Fruit fly (Drosophila melanogaster): ENCODE data around the gene Dyrk2.

Dyrk2 gene

DNA sequence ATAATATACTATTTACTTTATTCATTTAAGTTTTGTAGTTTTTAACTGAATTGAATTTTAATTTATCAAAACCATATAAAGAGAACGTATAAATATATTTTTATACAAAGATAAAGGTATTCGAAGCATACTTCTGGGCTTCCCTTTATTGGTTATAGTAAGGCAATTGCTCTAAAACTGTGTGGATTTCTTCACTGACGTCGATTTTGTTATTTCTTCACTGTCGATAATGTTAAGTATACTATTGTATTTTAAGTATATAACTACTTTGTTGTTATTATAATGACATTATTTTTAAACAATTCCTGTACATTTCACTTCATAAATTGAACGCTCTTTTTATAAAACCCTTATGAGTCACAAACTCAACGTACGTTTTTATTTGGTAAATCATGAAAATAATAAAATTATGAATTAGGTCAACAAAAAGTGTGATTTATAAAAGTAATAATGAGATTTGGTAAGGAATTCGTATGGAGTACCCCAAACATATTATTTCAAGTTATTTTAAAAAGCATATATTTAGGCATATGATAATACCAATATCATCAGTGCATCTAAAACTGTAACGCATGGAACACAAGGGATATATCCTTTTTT lies 18.4 kb upstream of the Dyrk2 start:
- TF ChIP-seq EcR (GFP tag; optimal IDR thresholded peaks at IDR 0.05) (no peak), pan (optimal IDR thresholded peaks at IDR 0.05) (no peak), Dll (optimal IDR thresholded peaks at IDR 0.05) (no peak), usp (GFP tag; optimal IDR thresholded peaks at IDR 0.05) (no peak), psq (optimal IDR thresholded peaks at IDR 0.05) (no peak), CG8478 (optimal IDR thresholded peaks at IDR 0.05) (no peak)

DNA sequence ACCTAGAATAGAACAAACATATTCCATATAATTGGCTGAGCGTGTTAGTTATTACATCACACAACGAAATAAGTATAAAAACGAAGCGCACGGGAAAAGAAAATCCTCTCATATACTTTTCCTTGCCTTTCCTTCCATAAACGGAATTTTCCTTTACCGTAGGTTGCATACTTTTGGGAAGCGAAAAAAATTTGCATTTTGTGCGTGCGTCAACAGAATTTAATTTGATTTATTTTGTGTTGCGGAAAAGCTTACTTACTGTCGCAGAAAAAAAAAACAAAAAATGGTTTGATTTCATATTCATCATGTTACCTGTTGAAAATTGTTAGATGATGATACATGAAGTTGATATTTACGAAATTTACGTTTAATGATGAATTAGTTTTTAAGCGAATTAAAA lies 17.9 kb upstream of the Dyrk2 start:
- TF ChIP-seq Dll (optimal IDR thresholded peaks at IDR 0.05), result no peak
- no peak for TF ChIP-seq pan (optimal IDR thresholded peaks at IDR 0.05)
- TF ChIP-seq CG8478 (optimal IDR thresholded peaks at IDR 0.05), result no peak
- no peak for TF ChIP-seq psq (optimal IDR thresholded peaks at IDR 0.05)
- no peak for TF ChIP-seq usp (GFP tag; optimal IDR thresholded peaks at IDR 0.05)
- no peak for TF ChIP-seq EcR (GFP tag; optimal IDR thresholded peaks at IDR 0.05)

- no peak for TF ChIP-seq CG8478 (optimal IDR thresholded peaks at IDR 0.05)
- TF ChIP-seq EcR (GFP tag; optimal IDR thresholded peaks at IDR 0.05), result no peak
- TF ChIP-seq Dll (optimal IDR thresholded peaks at IDR 0.05), result no peak
- no peak for TF ChIP-seq psq (optimal IDR thresholded peaks at IDR 0.05)
- no peak for TF ChIP-seq usp (GFP tag; optimal IDR thresholded peaks at IDR 0.05)
- no peak for TF ChIP-seq pan (optimal IDR thresholded peaks at IDR 0.05)
Observed at dm6 chr2L:14247853-14248252, 13.9 kb upstream of the Dyrk2 start.

dm6 chr2L:14245981-14246380 lies 12.1 kb upstream of the Dyrk2 start:
- TF ChIP-seq psq (optimal IDR thresholded peaks at IDR 0.05), result no peak

DNA sequence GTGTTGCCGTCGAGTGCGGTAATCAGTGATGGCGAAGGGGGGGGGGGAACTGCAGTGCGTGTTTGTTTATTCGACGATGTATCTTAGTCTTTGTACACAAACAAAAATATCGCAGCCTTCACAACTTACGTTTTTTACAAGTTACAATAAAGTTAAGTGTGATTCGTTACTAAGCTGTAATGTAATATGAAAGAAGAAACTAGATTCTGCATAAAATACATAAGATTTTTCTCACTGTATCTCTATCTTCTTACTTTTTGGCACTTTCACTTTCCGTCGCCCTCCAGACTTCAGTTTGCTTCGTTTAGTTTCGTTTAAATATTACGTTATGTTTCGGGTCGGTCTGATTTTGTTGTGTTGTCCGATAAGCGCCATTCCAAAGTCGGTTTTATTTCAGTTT lies 11.6 kb upstream of the Dyrk2 start:
- TF ChIP-seq Dll (optimal IDR thresholded peaks at IDR 0.05) (no peak), CG8478 (optimal IDR thresholded peaks at IDR 0.05) (no peak), psq (optimal IDR thresholded peaks at IDR 0.05) (no peak), EcR (GFP tag; optimal IDR thresholded peaks at IDR 0.05) (no peak), usp (GFP tag; optimal IDR thresholded peaks at IDR 0.05) (no peak)

DNA sequence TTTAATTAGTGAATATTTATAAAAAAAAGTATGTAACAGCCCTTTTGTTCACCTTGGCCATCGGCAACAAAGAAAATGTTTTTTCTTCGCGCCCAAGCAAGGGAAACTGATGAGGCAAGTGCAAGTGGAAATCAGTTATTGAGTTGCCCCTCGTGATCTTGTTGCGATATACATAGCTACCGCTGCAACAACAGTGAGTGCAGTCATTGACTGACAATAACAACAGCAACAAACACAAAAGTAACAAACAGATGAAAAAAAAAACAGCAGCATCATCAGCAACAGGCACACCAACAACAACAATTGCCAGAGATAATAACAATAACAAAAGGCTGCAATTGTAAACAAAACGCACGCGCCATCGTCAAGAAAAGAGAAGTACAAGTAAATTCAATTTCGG lies 11.1 kb upstream of the Dyrk2 start:
- no peak for TF ChIP-seq Dll (optimal IDR thresholded peaks at IDR 0.05)
- no peak for TF ChIP-seq CG8478 (optimal IDR thresholded peaks at IDR 0.05)
- no peak for TF ChIP-seq usp (GFP tag; optimal IDR thresholded peaks at IDR 0.05)
- no peak for TF ChIP-seq psq (optimal IDR thresholded peaks at IDR 0.05)

DNA sequence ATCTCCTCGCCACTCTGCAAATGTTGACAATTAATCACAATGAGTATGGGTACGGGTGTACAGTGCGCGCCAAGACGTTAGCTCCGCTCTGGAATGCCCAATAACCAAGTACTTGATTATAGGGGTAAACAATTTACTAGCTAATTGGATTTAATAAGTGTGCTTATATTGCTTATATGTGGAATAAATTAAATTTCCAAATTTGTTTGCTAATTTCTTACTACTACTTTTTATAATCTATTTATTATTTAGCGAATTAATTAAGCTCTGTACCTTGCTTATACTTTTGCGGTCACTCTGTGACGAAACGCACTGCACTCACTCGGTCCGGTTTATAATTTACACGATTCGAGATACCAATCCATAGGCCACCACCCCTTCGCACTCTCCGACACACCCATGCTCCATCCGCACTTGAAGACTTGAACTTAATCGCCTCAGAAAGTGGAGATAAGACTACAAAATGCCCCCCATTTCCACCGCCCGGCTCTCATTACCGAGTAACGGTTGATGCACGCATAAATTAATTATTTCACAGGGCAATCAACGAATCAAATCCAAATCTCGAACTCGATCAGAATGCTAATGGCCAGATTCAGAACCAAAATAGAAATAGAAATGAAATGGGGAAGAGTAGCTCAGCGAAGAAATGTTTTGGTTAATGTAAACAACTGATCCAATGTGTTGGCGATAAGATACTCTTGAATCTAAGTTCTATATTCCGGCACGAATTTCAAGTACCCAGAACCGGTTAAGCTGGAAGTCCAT lies 3.8 kb upstream of the Dyrk2 start:
- no peak for TF ChIP-seq pan (optimal IDR thresholded peaks at IDR 0.05)
- no peak for TF ChIP-seq psq (optimal IDR thresholded peaks at IDR 0.05)
- TF ChIP-seq Dll (optimal IDR thresholded peaks at IDR 0.05), result no peak
- TF ChIP-seq usp (GFP tag; optimal IDR thresholded peaks at IDR 0.05), result no peak
- no peak for TF ChIP-seq CG8478 (optimal IDR thresholded peaks at IDR 0.05)
- no peak for TF ChIP-seq EcR (GFP tag; optimal IDR thresholded peaks at IDR 0.05)

DNA sequence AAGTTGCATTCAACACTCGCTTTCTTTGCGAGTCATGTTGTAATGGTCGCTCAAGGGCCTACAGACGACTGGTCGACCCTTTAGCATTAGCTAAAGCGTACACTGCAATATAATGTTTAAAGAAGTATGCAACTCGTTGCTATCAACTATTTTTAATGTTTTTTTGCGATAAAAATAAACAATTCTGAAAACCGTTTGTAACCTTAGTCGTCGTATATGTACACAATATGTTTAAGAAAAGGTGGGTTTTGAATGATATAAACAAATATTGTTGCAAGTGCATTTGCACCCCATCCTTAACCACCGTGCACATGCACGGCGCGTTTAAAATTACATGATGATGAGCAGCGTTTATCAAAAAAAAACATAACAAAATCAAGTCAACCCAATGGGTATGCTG lies 2.2 kb upstream of the Dyrk2 start:
- TF ChIP-seq Dll (optimal IDR thresholded peaks at IDR 0.05) (no peak), CG8478 (optimal IDR thresholded peaks at IDR 0.05) (no peak), usp (GFP tag; optimal IDR thresholded peaks at IDR 0.05) (no peak), EcR (GFP tag; optimal IDR thresholded peaks at IDR 0.05) (no peak), psq (optimal IDR thresholded peaks at IDR 0.05) (no peak), pan (optimal IDR thresholded peaks at IDR 0.05) (no peak)

- TF ChIP-seq usp (GFP tag; optimal IDR thresholded peaks at IDR 0.05) (no peak), Dll (optimal IDR thresholded peaks at IDR 0.05) (no peak), psq (optimal IDR thresholded peaks at IDR 0.05) (no peak), EcR (GFP tag; optimal IDR thresholded peaks at IDR 0.05) (no peak), pan (optimal IDR thresholded peaks at IDR 0.05) (no peak), CG8478 (optimal IDR thresholded peaks at IDR 0.05) (no peak)
Observed at dm6 chr2L:14234627-14235308, 842 bp upstream of the Dyrk2 start.

DNA sequence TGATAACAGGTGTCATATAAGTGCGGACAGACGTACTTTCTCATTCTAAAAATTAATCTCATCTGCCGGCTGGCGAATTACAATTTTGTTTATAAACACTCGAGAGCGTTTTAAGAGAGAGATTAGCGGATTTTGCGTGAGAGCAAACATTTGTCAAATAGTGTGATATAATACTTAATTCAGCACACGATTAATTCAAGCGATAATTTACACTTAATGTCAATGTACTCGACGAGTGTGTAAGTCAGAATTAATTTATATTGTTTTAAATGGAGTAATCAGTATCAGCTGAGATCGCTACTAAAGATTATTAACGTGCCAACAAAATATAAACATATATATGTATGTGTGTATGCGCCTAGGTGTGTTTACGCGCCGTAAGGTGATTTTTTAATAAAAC lies 1.2 kb downstream of the Dyrk2 start:
- TF ChIP-seq EcR (GFP tag; optimal IDR thresholded peaks at IDR 0.05) (no peak), Dll (optimal IDR thresholded peaks at IDR 0.05) (no peak), pan (optimal IDR thresholded peaks at IDR 0.05) (no peak), psq (optimal IDR thresholded peaks at IDR 0.05) (no peak), usp (GFP tag; optimal IDR thresholded peaks at IDR 0.05) (no peak)

dm6 chr2L:14230538-14230937 lies 3.4 kb downstream of the Dyrk2 start:
- TF ChIP-seq usp (GFP tag; optimal IDR thresholded peaks at IDR 0.05) (no peak), EcR (GFP tag; optimal IDR thresholded peaks at IDR 0.05) (no peak), psq (optimal IDR thresholded peaks at IDR 0.05) (no peak), CG8478 (optimal IDR thresholded peaks at IDR 0.05) (no peak), Dll (optimal IDR thresholded peaks at IDR 0.05) (no peak), pan (optimal IDR thresholded peaks at IDR 0.05) (no peak)

DNA sequence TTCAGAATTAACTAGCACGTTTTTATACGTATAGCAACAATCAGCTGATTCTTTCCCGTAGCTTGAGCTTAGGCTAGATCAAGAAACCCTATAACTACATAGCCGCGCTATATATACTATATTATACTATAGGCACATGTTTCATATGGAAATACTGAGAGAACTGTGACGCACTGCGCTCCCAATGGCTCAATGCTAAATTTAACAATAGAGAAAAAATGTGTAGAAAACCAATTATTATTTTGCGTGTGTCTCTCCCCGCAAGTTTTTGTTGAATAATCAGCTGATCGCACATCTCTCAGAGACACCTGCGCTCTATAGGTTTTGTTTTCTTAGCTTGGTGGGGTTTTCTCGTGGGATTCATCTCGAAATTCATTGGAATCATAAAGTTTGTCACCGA lies 3.9 kb downstream of the Dyrk2 start:
- TF ChIP-seq pan (optimal IDR thresholded peaks at IDR 0.05), result no peak
- no peak for TF ChIP-seq Dll (optimal IDR thresholded peaks at IDR 0.05)
- no peak for TF ChIP-seq EcR (GFP tag; optimal IDR thresholded peaks at IDR 0.05)
- TF ChIP-seq CG8478 (optimal IDR thresholded peaks at IDR 0.05), result no peak
- TF ChIP-seq usp (GFP tag; optimal IDR thresholded peaks at IDR 0.05), result no peak
- TF ChIP-seq psq (optimal IDR thresholded peaks at IDR 0.05), result no peak
